Fruit fly (Drosophila melanogaster): Measurements from ENCODE around the gene Or85e.

dm6 chr3R:8660661-8661060 is 25.0 kb upstream of the Or85e start, which contains the start of gene bel:
- no peak for TF ChIP-seq amos (GFP tag; IDR thresholded peaks at IDR 0.05; ENCODE audit: partially characterized antibody)
- TF ChIP-seq exex (tag; optimal IDR thresholded peaks at IDR 0.05) = no peak
- no peak for TF ChIP-seq pita (GFP tag; optimal IDR thresholded peaks at IDR 0.05)
- TF ChIP-seq CoRest (tag; optimal IDR thresholded peaks at IDR 0.05) = no peak
- no peak for TF ChIP-seq Max (GFP tag; optimal IDR thresholded peaks at IDR 0.05)
- no peak for TF ChIP-seq CG31388 (GFP tag; optimal IDR thresholded peaks at IDR 0.05)
- no peak for TF ChIP-seq CG34376 (GFP tag; optimal IDR thresholded peaks at IDR 0.05)
- TF ChIP-seq Hmx (GFP tag; optimal IDR thresholded peaks at IDR 0.05) = no peak
- TF ChIP-seq CG10209 (GFP tag; optimal IDR thresholded peaks at IDR 0.05) = no peak
- no peak for TF ChIP-seq Xbp1 (GFP tag; optimal IDR thresholded peaks at IDR 0.05)
- no peak for TF ChIP-seq CG11398 (GFP tag; optimal IDR thresholded peaks at IDR 0.05)

Data from whole organism, embryonic.